Worm (Caenorhabditis elegans): ENCODE measurements around the gene slc-36.5.

Gene slc-36.5

DNA sequence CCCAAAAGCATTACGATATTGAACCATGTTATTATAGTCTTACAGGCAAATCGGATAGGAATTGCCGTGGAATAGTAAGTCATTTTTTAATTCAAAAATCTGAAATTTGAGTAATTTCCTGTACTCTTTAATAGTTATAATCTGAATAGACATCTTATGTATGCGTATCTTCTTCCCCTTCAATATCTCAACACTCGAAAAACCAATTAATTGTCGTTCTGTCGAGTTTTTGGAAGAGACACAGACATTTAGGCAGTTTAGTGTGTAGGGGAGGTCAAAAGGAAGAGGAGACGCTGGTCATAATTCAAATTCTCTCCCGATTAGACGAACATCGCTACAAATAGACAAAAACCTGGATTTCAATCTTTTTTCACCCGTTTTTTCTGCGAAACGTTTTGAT is 41.4 kb downstream of the slc-36.5 start:
- TF ChIP-seq zag-1 (tag; optimal IDR thresholded peaks at IDR 0.05) (no peak), elt-2 (tag; optimal IDR thresholded peaks at IDR 0.05) (peak; percentile 23), nfya-1 (tag; optimal IDR thresholded peaks at IDR 0.05; ENCODE audit: insufficient read depth) (peak; percentile 37), nhr-43 (tag; optimal IDR thresholded peaks at IDR 0.05; ENCODE audit: poor library complexity, severe bottlenecking) (peak; percentile 39), elt-1 (tag; optimal IDR thresholded peaks at IDR 0.05) (peak; percentile 74), nhr-12 (tag; optimal IDR thresholded peaks at IDR 0.05) (no peak), unc-62 (GFP tag; optimal IDR thresholded peaks at IDR 0.05) (peak; percentile 72), nhr-25 (tag; optimal IDR thresholded peaks at IDR 0.05) (peak; percentile 84), egl-5 (tag; optimal IDR thresholded peaks at IDR 0.05) (peak; percentile 85), lin-39 (tag; optimal IDR thresholded peaks at IDR 0.05) (peak; percentile 35), tbx-2 (tag; optimal IDR thresholded peaks at IDR 0.05) (no peak), snpc-4 (tag; optimal IDR thresholded peaks at IDR 0.05) (peak; percentile 10), nhr-23 (tag; optimal IDR thresholded peaks at IDR 0.05) (peak; percentile 78)

DNA sequence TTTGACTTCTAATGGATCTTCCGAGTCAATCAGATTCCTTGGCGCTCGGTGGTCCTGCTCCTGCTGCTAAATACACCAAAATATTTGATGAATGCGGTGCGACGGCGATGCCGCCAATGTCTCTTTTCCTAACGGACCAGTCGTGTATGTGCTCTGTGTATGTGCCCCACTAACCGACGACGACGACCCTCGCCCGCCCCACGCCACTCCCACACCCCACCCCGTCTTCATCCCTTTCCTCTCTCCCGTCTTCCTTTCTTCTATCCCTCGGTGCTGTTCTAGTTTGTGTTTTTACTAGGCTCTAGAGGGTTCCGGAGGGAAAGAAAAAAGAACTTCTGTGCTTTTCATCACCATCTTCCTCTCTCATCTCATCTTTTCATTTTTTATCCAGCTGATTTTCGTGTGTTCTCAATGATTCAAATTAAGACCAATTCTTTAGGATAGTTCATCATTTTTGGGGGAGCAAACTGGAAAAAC is 42.2 kb downstream of the slc-36.5 start, which contains the start of gene egl-27:
Gene egl-27, plus strand, starts transcription at position 427 of the 477 bp plus-strand sequence.
- TF ChIP-seq nhr-12 (tag; optimal IDR thresholded peaks at IDR 0.05) (no peak), sea-2 (GFP tag; optimal IDR thresholded peaks at IDR 0.05) (no peak), nhr-43 (tag; optimal IDR thresholded peaks at IDR 0.05; ENCODE audit: poor library complexity, severe bottlenecking) (no peak), nhr-25 (tag; optimal IDR thresholded peaks at IDR 0.05) (no peak), nhr-237 (tag; optimal IDR thresholded peaks at IDR 0.05) (no peak), nfya-1 (tag; optimal IDR thresholded peaks at IDR 0.05; ENCODE audit: insufficient read depth) (peak; percentile 19), lin-15B (tag; optimal IDR thresholded peaks at IDR 0.05) (no peak), aly-2 (tag; optimal IDR thresholded peaks at IDR 0.05) (no peak), zag-1 (tag; optimal IDR thresholded peaks at IDR 0.05) (no peak), ztf-11 (tag; optimal IDR thresholded peaks at IDR 0.05) (no peak), egl-5 (tag; optimal IDR thresholded peaks at IDR 0.05) (no peak), pha-4 (tag; optimal IDR thresholded peaks at IDR 0.05) (no peak), tbx-2 (tag; optimal IDR thresholded peaks at IDR 0.05) (no peak), lin-39 (tag; optimal IDR thresholded peaks at IDR 0.05) (peak; percentile 57), fos-1 (tag; optimal IDR thresholded peaks at IDR 0.05) (no peak), unc-62 (GFP tag; optimal IDR thresholded peaks at IDR 0.05) (no peak), daf-12 (tag; optimal IDR thresholded peaks at IDR 0.05) (no peak)

DNA sequence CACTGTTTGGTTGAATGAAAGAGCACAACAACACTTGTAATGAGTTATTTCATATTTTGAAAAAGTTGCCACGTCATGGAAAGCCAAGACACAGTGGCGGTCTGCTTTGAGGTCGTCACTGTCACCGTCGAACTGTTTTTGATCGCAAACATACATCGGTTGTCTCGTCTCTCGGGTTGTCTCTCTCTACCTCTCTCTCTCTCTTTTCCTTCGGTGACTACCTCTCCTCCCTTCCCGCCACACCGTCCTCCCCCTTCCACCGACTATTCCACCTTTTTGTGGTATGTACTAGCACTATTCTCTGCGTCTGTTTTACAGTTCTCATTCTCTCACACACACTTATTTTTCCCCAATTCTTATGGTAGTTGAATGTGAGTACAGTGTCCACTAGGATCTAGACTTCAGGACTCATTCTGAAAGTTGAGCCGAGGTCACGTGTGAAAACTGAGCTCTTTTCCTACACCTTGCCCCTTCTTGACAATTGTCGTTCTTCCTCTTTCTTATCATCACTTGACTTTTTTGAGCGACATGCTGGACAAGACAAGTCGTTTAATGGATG is 43.0 kb downstream of the slc-36.5 start:
- TF ChIP-seq lsy-12 (tag; optimal IDR thresholded peaks at IDR 0.05) (no peak), elt-1 (tag; optimal IDR thresholded peaks at IDR 0.05) (no peak), elt-2 (tag; optimal IDR thresholded peaks at IDR 0.05) (peak; percentile 69), pha-4 (tag; optimal IDR thresholded peaks at IDR 0.05) (peak; percentile 70), jun-1 (tag; optimal IDR thresholded peaks at IDR 0.05) (peak; percentile 7), nhr-25 (tag; optimal IDR thresholded peaks at IDR 0.05) (peak; percentile 70), pqm-1 (tag; optimal IDR thresholded peaks at IDR 0.05) (peak; percentile 44), nfya-1 (tag; optimal IDR thresholded peaks at IDR 0.05; ENCODE audit: insufficient read depth) (peak; percentile 6), nhr-23 (tag; optimal IDR thresholded peaks at IDR 0.05) (peak; percentile 12), nhr-28 (tag; optimal IDR thresholded peaks at IDR 0.05) (no peak)

DNA sequence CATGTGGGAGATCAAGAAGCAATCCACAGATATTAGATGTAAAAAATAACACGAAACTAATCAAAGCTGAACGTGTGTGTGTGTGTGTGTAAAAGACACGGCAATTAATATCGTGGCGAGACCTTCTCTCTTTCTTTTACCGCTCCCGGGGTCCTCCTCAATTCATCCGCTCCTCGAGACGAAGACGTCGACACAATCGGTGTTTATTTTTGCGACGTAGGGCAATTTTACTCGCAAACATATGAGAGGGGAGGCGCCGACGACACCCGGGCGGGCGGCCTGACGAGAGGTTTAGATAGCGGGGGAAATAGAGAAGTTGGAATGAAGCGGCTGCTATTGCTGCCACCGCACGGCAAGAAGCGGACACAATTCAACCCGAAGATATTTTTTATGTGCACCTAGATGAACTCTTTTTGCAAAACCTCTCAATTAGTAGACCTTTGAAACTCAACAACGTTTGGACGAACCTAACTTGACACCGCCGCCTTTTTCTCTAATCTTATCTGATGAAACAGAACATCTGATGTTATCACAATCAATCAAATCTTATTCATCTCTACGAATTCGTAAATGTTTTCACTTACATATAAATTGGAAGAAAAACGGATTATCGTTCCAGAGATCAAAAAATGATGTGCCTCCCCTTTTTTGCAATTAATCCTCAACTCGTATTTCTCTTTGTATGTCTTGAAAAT is 44.0 kb downstream of the slc-36.5 start:
- TF ChIP-seq nhr-23 (tag; optimal IDR thresholded peaks at IDR 0.05): no peak
- TF ChIP-seq ztf-4 (tag; optimal IDR thresholded peaks at IDR 0.05): no peak
- TF ChIP-seq mdl-1 (tag; optimal IDR thresholded peaks at IDR 0.05): no peak
- no peak for TF ChIP-seq skn-1 (tag; optimal IDR thresholded peaks at IDR 0.05)
- no peak for TF ChIP-seq sea-2 (GFP tag; optimal IDR thresholded peaks at IDR 0.05)
- no peak for TF ChIP-seq lsy-12 (tag; optimal IDR thresholded peaks at IDR 0.05)
- no peak for TF ChIP-seq nhr-237 (tag; optimal IDR thresholded peaks at IDR 0.05)
- TF ChIP-seq ceh-82 (tag; optimal IDR thresholded peaks at IDR 0.05): no peak
- TF ChIP-seq hmg-11 (tag; optimal IDR thresholded peaks at IDR 0.05): peak; percentile 16
- TF ChIP-seq elt-2 (tag; optimal IDR thresholded peaks at IDR 0.05): peak; percentile 7
- TF ChIP-seq nhr-11 (tag; optimal IDR thresholded peaks at IDR 0.05): no peak
- TF ChIP-seq elt-1 (tag; optimal IDR thresholded peaks at IDR 0.05): peak; percentile 90
- no peak for TF ChIP-seq nhr-67 (tag; optimal IDR thresholded peaks at IDR 0.05)
- no peak for TF ChIP-seq fkh-10 (GFP tag; optimal IDR thresholded peaks at IDR 0.05)
- no peak for TF ChIP-seq ceh-9 (tag; optimal IDR thresholded peaks at IDR 0.05)
- TF ChIP-seq pha-4 (tag; optimal IDR thresholded peaks at IDR 0.05): peak; percentile 11
- peak; percentile 49 for TF ChIP-seq egl-5 (tag; optimal IDR thresholded peaks at IDR 0.05)
- TF ChIP-seq ztf-11 (tag; optimal IDR thresholded peaks at IDR 0.05): no peak
- TF ChIP-seq fos-1 (tag; optimal IDR thresholded peaks at IDR 0.05): no peak
- no peak for TF ChIP-seq nhr-28 (tag; optimal IDR thresholded peaks at IDR 0.05)
- no peak for TF ChIP-seq aly-2 (tag; optimal IDR thresholded peaks at IDR 0.05)
- no peak for TF ChIP-seq lin-39 (tag; optimal IDR thresholded peaks at IDR 0.05)
- no peak for TF ChIP-seq nhr-25 (tag; optimal IDR thresholded peaks at IDR 0.05)
- no peak for TF ChIP-seq nhr-76 (tag; optimal IDR thresholded peaks at IDR 0.05)
- no peak for TF ChIP-seq daf-12 (tag; optimal IDR thresholded peaks at IDR 0.05)
- no peak for TF ChIP-seq ceh-28 (tag; optimal IDR thresholded peaks at IDR 0.05)
- no peak for TF ChIP-seq zag-1 (tag; optimal IDR thresholded peaks at IDR 0.05)
- TF ChIP-seq nhr-77 (tag; optimal IDR thresholded peaks at IDR 0.05): no peak
- no peak for TF ChIP-seq unc-39 (tag; optimal IDR thresholded peaks at IDR 0.05)
- TF ChIP-seq pqm-1 (tag; optimal IDR thresholded peaks at IDR 0.05): no peak
- no peak for TF ChIP-seq unc-62 (GFP tag; optimal IDR thresholded peaks at IDR 0.05)
- TF ChIP-seq lin-15B (tag; optimal IDR thresholded peaks at IDR 0.05): no peak
- no peak for TF ChIP-seq jun-1 (tag; optimal IDR thresholded peaks at IDR 0.05)
- TF ChIP-seq ZK546.5 (tag; optimal IDR thresholded peaks at IDR 0.05): no peak
- no peak for TF ChIP-seq elt-3 (tag; optimal IDR thresholded peaks at IDR 0.05)

All from whole organism, L3 larva.